Worm (Caenorhabditis elegans) whole organism, late embryonic: Measurements from ENCODE around the gene hut-1.

Experiments used
- C38D4.7 ChIP-seq: fragments of 200-800 bp; sonication (Bioruptor generic); optimal IDR thresholded peaks from 2 replicates; lab custom pipeline; 2018; ENCODE audit warnings: mild to moderate bottlenecking, missing genetic modification characterization, moderate library complexity, missing compliant biosample characterization
- F13H6.1 ChIP-seq: sonication (generic microtip); optimal IDR thresholded peaks from 2 replicates; lab custom pipeline; 2016; ENCODE audit warnings: missing genetic modification characterization, missing compliant biosample characterization
- K02D7.2 ChIP-seq: sonication (generic microtip); optimal IDR thresholded peaks from 2 replicates; lab custom pipeline; 2017; ENCODE audit warnings: mild to moderate bottlenecking, missing genetic modification characterization, missing compliant biosample characterization
- T23F11.4 ChIP-seq: fragments of 200-800 bp; sonication (Bioruptor generic); optimal IDR thresholded peaks from 2 replicates; lab custom pipeline; 2018; ENCODE audit warnings: mild to moderate bottlenecking, missing genetic modification characterization, missing compliant biosample characterization
- Y22D7AL.16 ChIP-seq: sonication (generic microtip); optimal IDR thresholded peaks from 2 replicates; lab custom pipeline; 2016; ENCODE audit warnings: missing genetic modification characterization, missing compliant biosample characterization
- ceh-14 ChIP-seq: sonication (generic microtip); optimal IDR thresholded peaks from 2 replicates; lab custom pipeline; 2016; ENCODE audit warnings: missing genotype, missing genetic modification characterization, missing compliant biosample characterization
- ceh-18 ChIP-seq: sonication (generic microtip); optimal IDR thresholded peaks from 2 replicates; lab custom pipeline; 2016; ENCODE audit warnings: missing genetic modification characterization, missing compliant biosample characterization
- ceh-19 ChIP-seq: fragments of 200-800 bp; sonication (Bioruptor generic); optimal IDR thresholded peaks from 2 replicates; lab custom pipeline; 2018; ENCODE audit warnings: mild to moderate bottlenecking, missing genetic modification characterization, missing compliant biosample characterization
- ceh-2 ChIP-seq: sonication (generic microtip); optimal IDR thresholded peaks from 2 replicates; lab custom pipeline; 2016; ENCODE audit warnings: missing genotype, missing genetic modification characterization, missing compliant biosample characterization
- ceh-30 ChIP-seq: fragments of 150-350 bp; optimal IDR thresholded peaks from 2 replicates; lab custom pipeline; 2014; ENCODE audit warnings: missing biosample characterization, missing genetic modification characterization
- ceh-31 ChIP-seq: sonication (generic microtip); optimal IDR thresholded peaks from 2 replicates; lab custom pipeline; 2016; ENCODE audit warnings: missing genetic modification characterization, missing compliant biosample characterization
- ceh-45 ChIP-seq: fragments of 200-800 bp; sonication (Bioruptor generic); IDR thresholded peaks from 2 replicates; pipeline ENCODE4 v1.3.6; 2022; ENCODE audit warnings: missing genetic modification reagents, missing genetic modification characterization, missing compliant biosample characterization
- ceh-48 ChIP-seq: sonication (generic microtip); optimal IDR thresholded peaks from 2 replicates; lab custom pipeline; 2016; ENCODE audit warnings: missing genetic modification characterization, inconsistent platforms, missing compliant biosample characterization
- ceh-6 ChIP-seq: fragments of 200-800 bp; sonication (Bioruptor generic); optimal IDR thresholded peaks from 2 replicates; lab custom pipeline; 2018; ENCODE audit warnings: mild to moderate bottlenecking, missing genetic modification characterization, missing compliant biosample characterization
- elt-2 ChIP-seq: sonication (generic microtip); optimal IDR thresholded peaks from 2 replicates; lab custom pipeline; 2016; ENCODE audit warnings: missing genetic modification reagents, missing genetic modification characterization, missing compliant biosample characterization
- eyg-1 ChIP-seq: sonication (generic microtip); optimal IDR thresholded peaks from 2 replicates; lab custom pipeline; 2016; ENCODE audit warnings: missing genotype, missing genetic modification characterization, missing compliant biosample characterization
- fax-1 ChIP-seq: sonication (generic microtip); optimal IDR thresholded peaks from 2 replicates; lab custom pipeline; 2016; ENCODE audit warnings: missing genotype, missing genetic modification characterization, missing compliant biosample characterization
- fkh-10 ChIP-seq: fragments of 150-350 bp; optimal IDR thresholded peaks from 2 replicates; lab custom pipeline; 2014; ENCODE audit warnings: missing biosample characterization, missing genetic modification reagents, missing genetic modification characterization
- fkh-6 ChIP-seq: sonication (generic microtip); optimal IDR thresholded peaks from 2 replicates; lab custom pipeline; 2016; ENCODE audit warnings: missing genetic modification characterization, missing compliant biosample characterization
- gmeb-2 ChIP-seq: sonication (generic microtip); optimal IDR thresholded peaks from 2 replicates; lab custom pipeline; 2016; ENCODE audit warnings: missing genetic modification characterization, inconsistent platforms, missing compliant biosample characterization
- hlh-13 ChIP-seq: fragments of 200-800 bp; sonication (Bioruptor generic); optimal IDR thresholded peaks from 2 replicates; lab custom pipeline; 2018; ENCODE audit warnings: mild to moderate bottlenecking, missing genetic modification characterization, missing compliant biosample characterization
- hlh-30 ChIP-seq: sonication (generic microtip); optimal IDR thresholded peaks from 2 replicates; lab custom pipeline; 2017; ENCODE audit warnings: antibody characterized with exemption, missing genetic modification characterization, missing compliant biosample characterization; ENCODE audit not compliant: insufficient read depth
- hlh-6 ChIP-seq: sonication (generic microtip); optimal IDR thresholded peaks from 2 replicates; lab custom pipeline; 2016; ENCODE audit warnings: missing genotype, missing genetic modification characterization, missing compliant biosample characterization
- lim-6 ChIP-seq: sonication (generic microtip); optimal IDR thresholded peaks from 2 replicates; lab custom pipeline; 2016; ENCODE audit warnings: missing genetic modification characterization, missing compliant biosample characterization
- lin-11 ChIP-seq: fragments of 200-800 bp; sonication (Bioruptor generic); optimal IDR thresholded peaks from 2 replicates; lab custom pipeline; 2018; ENCODE audit warnings: mild to moderate bottlenecking, missing genetic modification characterization, missing compliant biosample characterization
- nfya-1 ChIP-seq: sonication (generic microtip); optimal IDR thresholded peaks from 2 replicates; lab custom pipeline; 2017; ENCODE audit warnings: missing genetic modification characterization, mild to moderate bottlenecking, missing compliant biosample characterization, antibody characterized with exemption, moderate library complexity
- nhr-232 ChIP-seq: sonication (generic microtip); optimal IDR thresholded peaks from 2 replicates; lab custom pipeline; 2016; ENCODE audit warnings: missing genetic modification characterization, missing compliant biosample characterization
- odd-2 ChIP-seq: sonication (generic microtip); optimal IDR thresholded peaks from 2 replicates; lab custom pipeline; 2017; ENCODE audit warnings: antibody characterized with exemption, mild to moderate bottlenecking, missing genetic modification characterization, missing compliant biosample characterization
- pag-3 ChIP-seq: sonication (generic microtip); optimal IDR thresholded peaks from 2 replicates; lab custom pipeline; 2016; ENCODE audit warnings: missing compliant biosample characterization, missing genetic modification characterization, borderline replicate concordance
- pat-9 ChIP-seq: fragments of 200-800 bp; sonication (Bioruptor generic); optimal IDR thresholded peaks from 2 replicates; lab custom pipeline; 2018; ENCODE audit warnings: mild to moderate bottlenecking, missing genetic modification characterization, moderate library complexity, missing compliant biosample characterization
- pros-1 ChIP-seq: fragments of 150-350 bp; optimal IDR thresholded peaks from 2 replicates; lab custom pipeline; 2014; ENCODE audit warnings: missing biosample characterization, missing genetic modification reagents, missing genetic modification characterization
- ref-2 ChIP-seq: sonication (generic microtip); optimal IDR thresholded peaks from 2 replicates; lab custom pipeline; 2016; ENCODE audit warnings: missing genetic modification characterization, missing compliant biosample characterization
- rnt-1 ChIP-seq: sonication (generic microtip); optimal IDR thresholded peaks from 2 replicates; lab custom pipeline; 2016; ENCODE audit warnings: missing genetic modification characterization, missing compliant biosample characterization
- sdc-2 ChIP-seq: sonication (generic microtip); optimal IDR thresholded peaks from 2 replicates; lab custom pipeline; 2016; ENCODE audit warnings: missing genotype, missing genetic modification characterization, missing compliant biosample characterization
- sox-4 ChIP-seq: sonication (generic microtip); optimal IDR thresholded peaks from 2 replicates; lab custom pipeline; 2017; ENCODE audit warnings: mild to moderate bottlenecking, missing genetic modification characterization, inconsistent platforms, missing compliant biosample characterization
- tbx-2 ChIP-seq: sonication (generic microtip); optimal IDR thresholded peaks from 2 replicates; lab custom pipeline; 2016; ENCODE audit warnings: missing genetic modification characterization, missing compliant biosample characterization
- ttx-3 ChIP-seq: sonication (generic microtip); optimal IDR thresholded peaks from 2 replicates; lab custom pipeline; 2016; ENCODE audit warnings: missing genetic modification reagents, missing genetic modification characterization, missing compliant biosample characterization
- unc-3 ChIP-seq, 2 experiments: fragments of 200-800 bp in 1 of 2; sonication (Bioruptor generic) in 1 of 2; sonication (generic microtip) in 1 of 2; conservative IDR thresholded peaks in 1 of 2; optimal IDR thresholded peaks in 1 of 2; 2 replicates each; pipeline versions ENCODE4 v1.3.6 to Lab custom; 2016 to 2022; ENCODE audit warnings: missing compliant biosample characterization in 2 of 2, missing genetic modification characterization in 2 of 2, missing genetic modification reagents in 1 of 2
- unc-42 ChIP-seq: sonication (generic microtip); optimal IDR thresholded peaks from 2 replicates; lab custom pipeline; 2016; ENCODE audit warnings: missing genotype, missing genetic modification characterization, missing compliant biosample characterization
- unc-55 ChIP-seq: sonication (generic microtip); optimal IDR thresholded peaks from 2 replicates; lab custom pipeline; 2017; ENCODE audit warnings: missing biosample characterization, missing genetic modification reagents, missing genetic modification characterization
- zip-5 ChIP-seq: sonication (generic microtip); optimal IDR thresholded peaks from 2 replicates; lab custom pipeline; 2016; ENCODE audit warnings: missing genetic modification characterization, missing compliant biosample characterization
- ztf-16 ChIP-seq: sonication (generic microtip); optimal IDR thresholded peaks from 2 replicates; lab custom pipeline; 2017; ENCODE audit warnings: missing genetic modification characterization, missing compliant biosample characterization

hut-1 gene

DNA sequence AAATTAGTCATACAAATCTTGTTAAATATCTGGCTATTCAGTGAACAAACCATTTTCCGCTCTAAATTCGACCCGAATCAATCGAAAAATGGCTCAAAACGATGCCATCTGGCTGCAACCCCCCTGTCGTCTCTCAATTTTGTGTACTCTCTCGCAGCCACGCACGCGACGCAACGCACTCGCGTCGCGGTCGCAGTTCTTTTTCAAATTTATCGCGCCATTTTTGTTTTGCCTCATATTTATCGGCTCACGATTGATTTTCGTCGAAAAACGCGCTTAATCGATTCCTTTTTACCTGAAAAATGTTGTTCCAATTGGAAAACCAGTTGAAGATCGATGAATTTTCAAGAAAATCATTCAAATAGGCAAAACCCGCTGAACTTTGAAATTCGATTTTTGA, 2.5 kb downstream of the hut-1 start:
- TF ChIP-seq eyg-1 (tag; lab: Kevin White, UChicago) (no peak), ceh-2 (tag; lab: Kevin White, UChicago) (no peak), hlh-30 (tag; lab: Kevin White, UChicago) (no peak), ceh-30 (tag; lab: Kevin White, UChicago) (no peak), nfya-1 (tag; lab: Kevin White, UChicago) (peak; percentile 69), tbx-2 (tag; lab: Kevin White, UChicago) (no peak), unc-3 (GFP tag; conservative IDR thresholded peaks at IDR 0.05; lab: Robert Waterston, UW) (no peak), unc-3 (tag; optimal IDR thresholded peaks at IDR 0.05; lab: Kevin White, UChicago) (no peak), elt-2 (peak; percentile 35)

DNA sequence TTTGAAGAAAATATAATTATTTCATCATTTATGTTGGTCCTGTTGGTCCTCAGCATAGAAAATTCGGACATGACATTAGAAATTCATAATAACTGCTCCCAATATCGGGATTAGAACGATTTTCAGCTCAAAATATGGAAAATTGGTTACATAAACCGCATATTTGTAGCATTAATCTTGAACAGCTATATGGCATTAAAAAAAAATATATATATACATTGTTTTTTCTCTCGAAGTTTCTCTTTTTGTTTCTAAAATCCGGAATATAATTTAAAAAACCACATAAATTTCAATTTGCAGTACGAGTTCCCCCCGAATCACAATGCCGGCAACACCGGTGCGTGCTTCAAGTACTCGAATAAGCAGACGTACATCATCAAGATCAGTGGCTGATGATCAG, 2.9 kb downstream of the hut-1 start, which contains the start of gene ssl-1:
Gene ssl-1 (plus strand): TSS at position 301 of the 400 bp plus-strand sequence.
- TF ChIP-seq sdc-2 (tag; lab: Kevin White, UChicago) (no peak), unc-3 (GFP tag; conservative IDR thresholded peaks at IDR 0.05; lab: Robert Waterston, UW) (no peak), unc-3 (tag; optimal IDR thresholded peaks at IDR 0.05; lab: Kevin White, UChicago) (no peak), ceh-30 (tag; lab: Kevin White, UChicago) (no peak), ceh-6 (GFP tag; lab: Kevin White, UChicago) (no peak), ceh-45 (GFP tag; lab: Robert Waterston, UW) (no peak), hlh-30 (tag; lab: Kevin White, UChicago) (no peak), pat-9 (no peak), Y22D7AL.16 (no peak), hlh-13 (GFP tag; lab: Kevin White, UChicago) (no peak), rnt-1 (tag; lab: Kevin White, UChicago) (no peak), ceh-18 (tag; lab: Kevin White, UChicago) (no peak), ttx-3 (tag; lab: Kevin White, UChicago) (no peak), hlh-6 (tag; lab: Kevin White, UChicago) (no peak), lim-6 (tag; lab: Kevin White, UChicago) (no peak), eyg-1 (tag; lab: Kevin White, UChicago) (no peak), odd-2 (tag; lab: Kevin White, UChicago) (no peak), nhr-232 (tag; lab: Kevin White, UChicago) (no peak)

DNA sequence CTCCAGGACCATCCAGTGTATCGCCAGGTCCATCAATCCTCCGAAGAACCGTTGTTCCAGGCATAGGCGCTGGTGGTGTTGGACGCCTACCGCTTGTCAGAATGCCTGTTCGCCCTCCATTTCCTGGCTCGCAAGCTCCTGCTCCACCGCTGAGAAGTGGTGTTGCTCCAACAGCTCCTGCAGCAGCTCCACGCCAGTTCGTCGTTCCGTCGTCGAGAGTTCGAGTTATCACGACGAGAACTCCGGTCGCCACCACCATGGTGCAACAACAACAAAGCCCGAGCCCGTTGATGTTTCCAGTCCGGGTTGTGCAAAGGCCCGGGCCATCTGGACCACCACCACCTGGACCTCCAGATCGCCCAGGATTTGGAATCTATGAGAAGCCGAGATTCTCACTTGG, 16.8 kb downstream of the hut-1 start:
- TF ChIP-seq fax-1 (tag; lab: Kevin White, UChicago) (no peak), lim-6 (tag; lab: Kevin White, UChicago) (no peak), pros-1 (tag; lab: Kevin White, UChicago) (no peak), gmeb-2 (no peak), F13H6.1 (tag; lab: Kevin White, UChicago) (no peak), hlh-6 (tag; lab: Kevin White, UChicago) (no peak), nhr-232 (tag; lab: Kevin White, UChicago) (no peak), ceh-2 (tag; lab: Kevin White, UChicago) (no peak), sox-4 (tag; lab: Kevin White, UChicago) (no peak), ceh-19 (GFP tag; lab: Kevin White, UChicago) (no peak), pag-3 (tag; lab: Kevin White, UChicago) (no peak), elt-2 (no peak), ceh-31 (tag; lab: Kevin White, UChicago) (no peak), fkh-10 (GFP tag; lab: Kevin White, UChicago) (no peak), ceh-48 (tag; lab: Kevin White, UChicago) (no peak)
- TF ChIP-seq, all 69 proteins: peak for 0

- TF ChIP-seq hlh-6 (tag; lab: Kevin White, UChicago) (no peak), C38D4.7 (GFP tag; lab: Kevin White, UChicago) (no peak), T23F11.4 (GFP tag; lab: Kevin White, UChicago) (no peak), unc-42 (tag; lab: Kevin White, UChicago) (no peak), fkh-6 (no peak), ceh-48 (tag; lab: Kevin White, UChicago) (no peak), pat-9 (no peak), ttx-3 (tag; lab: Kevin White, UChicago) (no peak), ceh-14 (tag; lab: Kevin White, UChicago) (no peak), gmeb-2 (no peak), ceh-45 (GFP tag; lab: Robert Waterston, UW) (no peak), ztf-16 (tag; lab: Kevin White, UChicago) (no peak), ceh-2 (tag; lab: Kevin White, UChicago) (no peak), K02D7.2 (no peak), ref-2 (tag; lab: Kevin White, UChicago) (no peak), lin-11 (tag; lab: Kevin White, UChicago) (no peak), unc-55 (no peak), fax-1 (tag; lab: Kevin White, UChicago) (no peak), zip-5 (tag; lab: Kevin White, UChicago) (no peak), lim-6 (tag; lab: Kevin White, UChicago) (no peak)
These were observed 27.6 kb downstream of the hut-1 start for ce11 chrIII:12738935-12739334.
